Worm (Caenorhabditis elegans): ENCODE data around the gene spig-8.

Gene spig-8

ce11 chrV:7075646-7076045 is 20.9 kb downstream of the spig-8 start, which contains the start of gene npa-1:
Gene npa-1 (plus strand): TSS chrV:7075787.
- TF ChIP-seq ham-2 (GFP tag; optimal IDR thresholded peaks at IDR 0.05): no peak

ce11 chrV:7076161-7076560 is 21.5 kb downstream of the spig-8 start:
- TF ChIP-seq elt-3 (tag; optimal IDR thresholded peaks at IDR 0.05) (no peak), pha-4 (tag; optimal IDR thresholded peaks at IDR 0.05) (no peak), ceh-39 (tag; optimal IDR thresholded peaks at IDR 0.05) (no peak), mls-2 (tag; optimal IDR thresholded peaks at IDR 0.05) (no peak), mab-5 (tag; optimal IDR thresholded peaks at IDR 0.05) (no peak), tbx-8 (GFP tag; optimal IDR thresholded peaks at IDR 0.05) (no peak), nhr-2 (tag; optimal IDR thresholded peaks at IDR 0.05) (no peak), flh-1 (GFP tag; optimal IDR thresholded peaks at IDR 0.05) (no peak), mep-1 (tag; optimal IDR thresholded peaks at IDR 0.05) (no peak), zip-8 (tag; optimal IDR thresholded peaks at IDR 0.05) (no peak), M03D4.4 (tag; optimal IDR thresholded peaks at IDR 0.05) (no peak)

- no peak for TF ChIP-seq nhr-76 (tag; optimal IDR thresholded peaks at IDR 0.05)
- no peak for TF ChIP-seq drap-1 (GFP tag; optimal IDR thresholded peaks at IDR 0.05)
- TF ChIP-seq cnd-1 (tag; optimal IDR thresholded peaks at IDR 0.05): no peak
- TF ChIP-seq ceh-39 (tag; optimal IDR thresholded peaks at IDR 0.05): no peak
- no peak for TF ChIP-seq elt-3 (tag; optimal IDR thresholded peaks at IDR 0.05)
- TF ChIP-seq hlh-1 (tag; optimal IDR thresholded peaks at IDR 0.05): no peak
Measured at ce11 chrV:7078765-7079164, 24.1 kb downstream of the spig-8 start.

- no peak for TF ChIP-seq flh-1 (GFP tag; optimal IDR thresholded peaks at IDR 0.05)
- TF ChIP-seq bed-3 (GFP tag; optimal IDR thresholded peaks at IDR 0.05): no peak
- no peak for TF ChIP-seq drap-1 (GFP tag; optimal IDR thresholded peaks at IDR 0.05)
- no peak for TF ChIP-seq pha-4 (tag; optimal IDR thresholded peaks at IDR 0.05)
- no peak for TF ChIP-seq elt-1 (tag; optimal IDR thresholded peaks at IDR 0.05; ENCODE audit: borderline replicate concordance, insufficient read depth)
- no peak for TF ChIP-seq tbx-8 (GFP tag; optimal IDR thresholded peaks at IDR 0.05)
- TF ChIP-seq sptf-1 (tag; optimal IDR thresholded peaks at IDR 0.05): no peak
- no peak for TF ChIP-seq lsy-2 (tag; optimal IDR thresholded peaks at IDR 0.05)
- TF ChIP-seq nhr-237 (tag; optimal IDR thresholded peaks at IDR 0.05): no peak
- TF ChIP-seq ham-2 (GFP tag; optimal IDR thresholded peaks at IDR 0.05): no peak
- no peak for TF ChIP-seq mls-2 (tag; optimal IDR thresholded peaks at IDR 0.05)
- no peak for TF ChIP-seq ces-1 (GFP tag; optimal IDR thresholded peaks at IDR 0.05)
- TF ChIP-seq nhr-76 (tag; optimal IDR thresholded peaks at IDR 0.05): no peak
- TF ChIP-seq ztf-11 (tag; optimal IDR thresholded peaks at IDR 0.05): no peak
- no peak for TF ChIP-seq ceh-39 (tag; optimal IDR thresholded peaks at IDR 0.05)
- TF ChIP-seq ceh-43 (GFP tag; optimal IDR thresholded peaks at IDR 0.05): no peak
Measured at ce11 chrV:7079388-7079787, 24.7 kb downstream of the spig-8 start.

- peak; percentile 22 for TF ChIP-seq sptf-1 (tag; optimal IDR thresholded peaks at IDR 0.05)
- peak; percentile 2 for TF ChIP-seq lin-13 (tag; optimal IDR thresholded peaks at IDR 0.05)
- peak; percentile 51 for TF ChIP-seq lsy-2 (tag; optimal IDR thresholded peaks at IDR 0.05)
- TF ChIP-seq ceh-83 (GFP tag; optimal IDR thresholded peaks at IDR 0.05): no peak
Measured at ce11 chrV:7084612-7085139, 30.0 kb downstream of the spig-8 start, which contains the start of gene mys-1. Gene mys-1 (minus strand): TSS chrV:7084662.

- TF ChIP-seq unc-62 (GFP tag; optimal IDR thresholded peaks at IDR 0.05) (peak; percentile 91), nhr-76 (tag; optimal IDR thresholded peaks at IDR 0.05) (no peak)
Measured at ce11 chrV:7085518-7086104, 30.9 kb downstream of the spig-8 start, which contains the start of gene VC5.2. Gene VC5.2 (plus strand): TSS chrV:7085956.

ce11 chrV:7087340-7087739 is 32.6 kb downstream of the spig-8 start:
- TF ChIP-seq ceh-43 (GFP tag; optimal IDR thresholded peaks at IDR 0.05) (no peak), sptf-1 (tag; optimal IDR thresholded peaks at IDR 0.05) (no peak), ces-1 (GFP tag; optimal IDR thresholded peaks at IDR 0.05) (no peak), ztf-11 (tag; optimal IDR thresholded peaks at IDR 0.05) (no peak), elt-1 (tag; optimal IDR thresholded peaks at IDR 0.05; ENCODE audit: borderline replicate concordance, insufficient read depth) (no peak), zip-8 (tag; optimal IDR thresholded peaks at IDR 0.05) (no peak), unc-62 (GFP tag; optimal IDR thresholded peaks at IDR 0.05) (no peak), snpc-4 (tag; optimal IDR thresholded peaks at IDR 0.05) (no peak), sem-2 (GFP tag; optimal IDR thresholded peaks at IDR 0.05) (no peak), unc-39 (tag; optimal IDR thresholded peaks at IDR 0.05) (no peak), nhr-237 (tag; optimal IDR thresholded peaks at IDR 0.05) (no peak), drap-1 (GFP tag; optimal IDR thresholded peaks at IDR 0.05) (no peak), nhr-76 (tag; optimal IDR thresholded peaks at IDR 0.05) (no peak), lin-32 (GFP tag; optimal IDR thresholded peaks at IDR 0.05) (no peak), flh-1 (GFP tag; optimal IDR thresholded peaks at IDR 0.05) (no peak)
